Worm (Caenorhabditis elegans) whole organism, L3 larva: Measurements from ENCODE around the gene C53C11.2.

Experiments used
- ceh-9 ChIP-seq: sonication (generic microtip); optimal IDR thresholded peaks from 2 replicates; lab custom pipeline; 2018; ENCODE audit warnings: missing biosample characterization, missing genetic modification characterization
- egl-27 ChIP-seq: sonication (generic microtip); optimal IDR thresholded peaks from 4 replicates; lab custom pipeline; 2017; ENCODE audit warnings: missing biosample characterization, missing genetic modification reagents, missing genetic modification characterization
- elt-1 ChIP-seq: fragments of 150-350 bp; optimal IDR thresholded peaks from 2 replicates; lab custom pipeline; 2014; ENCODE audit warnings: missing biosample characterization, missing genetic modification characterization
- fkh-10 ChIP-seq: sonication (generic microtip); optimal IDR thresholded peaks from 2 replicates; lab custom pipeline; 2017; ENCODE audit warnings: missing biosample characterization, missing genetic modification reagents, missing genetic modification characterization
- fkh-2 ChIP-seq: fragments of 150-350 bp; optimal IDR thresholded peaks from 2 replicates; lab custom pipeline; 2014; ENCODE audit warnings: missing biosample characterization, missing genetic modification reagents, missing genetic modification characterization
- nhr-237 ChIP-seq: fragments of 150-350 bp; optimal IDR thresholded peaks from 2 replicates; lab custom pipeline; 2014; ENCODE audit warnings: missing biosample characterization, missing genetic modification characterization
- nhr-28 ChIP-seq: fragments of 150-350 bp; optimal IDR thresholded peaks from 2 replicates; lab custom pipeline; 2014; ENCODE audit warnings: missing biosample characterization, missing genetic modification characterization
- snpc-4 ChIP-seq: fragments of 150-350 bp; optimal IDR thresholded peaks from 2 replicates; lab custom pipeline; 2014; ENCODE audit warnings: missing biosample characterization, missing genetic modification characterization
- ztf-4 ChIP-seq: fragments of 150-350 bp; optimal IDR thresholded peaks from 2 replicates; lab custom pipeline; 2014; ENCODE audit warnings: missing biosample characterization, missing genetic modification characterization

ce11 chrX:17294728-17295127 is 41.7 kb upstream of the C53C11.2 start, which contains the start of gene C33E10.8:
- no peak for TF ChIP-seq elt-1
- TF ChIP-seq ztf-4: no peak
- TF ChIP-seq egl-27 (tag; lab: Kevin White, UChicago): no peak
- TF ChIP-seq nhr-28 (tag; lab: Kevin White, UChicago): no peak
- TF ChIP-seq fkh-10 (GFP tag; lab: Kevin White, UChicago): no peak
- no peak for TF ChIP-seq snpc-4 (tag; lab: Kevin White, UChicago)
- no peak for TF ChIP-seq nhr-237
- no peak for TF ChIP-seq ceh-9
- no peak for TF ChIP-seq fkh-2 (tag; lab: Kevin White, UChicago)
